Worm (Caenorhabditis elegans) whole organism, L1 larva: ENCODE results near the gene F40F9.10.
A peak's percentile ranks its signal among the peaks of the same experiment; 100 is the strongest.

Experiments used
- C04F5.9 ChIP-seq: sonication (generic microtip); optimal IDR thresholded peaks from 2 replicates; lab custom pipeline; 2016; ENCODE audit warnings: missing genetic modification characterization, missing compliant biosample characterization
- F16B12.6 ChIP-seq: fragments of 150-350 bp; optimal IDR thresholded peaks from 2 replicates; lab custom pipeline; 2014; ENCODE audit warnings: missing biosample characterization, missing genetic modification characterization
- alr-1 ChIP-seq: fragments of 200-800 bp; sonication (Bioruptor generic); optimal IDR thresholded peaks from 2 replicates; lab custom pipeline; 2018; ENCODE audit warnings: borderline replicate concordance, mild to moderate bottlenecking, missing genetic modification characterization, missing compliant biosample characterization
- ceh-63 ChIP-seq: fragments of 200-800 bp; sonication (Bioruptor generic); optimal IDR thresholded peaks from 2 replicates; lab custom pipeline; 2018; ENCODE audit warnings: mild to moderate bottlenecking, missing genetic modification characterization, missing compliant biosample characterization
- ceh-82 ChIP-seq, 3 experiments: fragments of 150-350 bp in 1 of 3; sonication (generic microtip) in 2 of 3; optimal IDR thresholded peaks; 2 replicates each; lab custom pipeline; 2014 to 2017; ENCODE audit warnings: missing biosample characterization in 3 of 3, missing genetic modification characterization in 3 of 3
- ceh-90 ChIP-seq: sonication (generic microtip); optimal IDR thresholded peaks from 2 replicates; lab custom pipeline; 2016; ENCODE audit warnings: missing genetic modification characterization, missing compliant biosample characterization
- dsc-1 ChIP-seq: sonication (generic microtip); optimal IDR thresholded peaks from 2 replicates; lab custom pipeline; 2016; ENCODE audit warnings: mild to moderate bottlenecking, missing genetic modification characterization, missing compliant biosample characterization
- efl-1 ChIP-seq, 4 experiments: fragments of 150-350 bp; optimal IDR thresholded peaks in 3 of 4; peaks in 1 of 4; 1 replicate in 1 of 4; 2 replicates in 3 of 4; lab custom pipeline; 2014; ENCODE audit warnings: missing biosample characterization in 2 of 4, missing genetic modification characterization in 2 of 4, missing genetic modification reagents in 2 of 4
- egl-13 ChIP-seq: sonication (generic microtip); optimal IDR thresholded peaks from 2 replicates; lab custom pipeline; 2016; ENCODE audit warnings: missing genotype, missing genetic modification reagents, missing genetic modification characterization, missing compliant biosample characterization
- elt-2 ChIP-seq: sonication (generic microtip); optimal IDR thresholded peaks from 2 replicates; lab custom pipeline; 2016; ENCODE audit warnings: missing genetic modification characterization, mild to moderate bottlenecking, inconsistent platforms, missing compliant biosample characterization, missing genetic modification reagents
- elt-3 ChIP-seq, 6 experiments: fragments of 150-350 bp in 1 of 6; sonication (generic microtip); optimal IDR thresholded peaks; 2 replicates each; lab custom pipeline; 2017 to 2018; ENCODE audit warnings: missing biosample characterization in 6 of 6, missing genetic modification characterization in 6 of 6, inconsistent platforms in 1 of 6
- fkh-10 ChIP-seq: sonication (generic microtip); optimal IDR thresholded peaks from 2 replicates; lab custom pipeline; 2017; ENCODE audit warnings: missing biosample characterization, missing genetic modification reagents, missing genetic modification characterization
- fos-1 ChIP-seq: fragments of 150-350 bp; optimal IDR thresholded peaks from 2 replicates; lab custom pipeline; 2014; ENCODE audit warnings: missing biosample characterization, missing genetic modification characterization
- irx-1 ChIP-seq: sonication (generic microtip); optimal IDR thresholded peaks from 2 replicates; lab custom pipeline; 2016; ENCODE audit warnings: missing genetic modification characterization, missing compliant biosample characterization
- lin-13 ChIP-seq: fragments of 150-350 bp; optimal IDR thresholded peaks from 2 replicates; lab custom pipeline; 2014; ENCODE audit warnings: missing biosample characterization, missing genetic modification reagents, missing genetic modification characterization
- lin-14 ChIP-seq: fragments of 200-800 bp; sonication (Bioruptor generic); optimal IDR thresholded peaks from 2 replicates; lab custom pipeline; 2018; ENCODE audit warnings: mild to moderate bottlenecking, missing genetic modification characterization, moderate library complexity, missing compliant biosample characterization
- lin-35 ChIP-seq, 2 experiments: fragments of 150-350 bp; optimal IDR thresholded peaks; 2 replicates each; lab custom pipeline; 2014; ENCODE audit warnings: missing biosample characterization in 2 of 2, missing genetic modification characterization in 2 of 2, missing genetic modification reagents in 2 of 2
- lsy-2 ChIP-seq, 2 experiments: fragments of 150-350 bp; optimal IDR thresholded peaks; 2 replicates each; lab custom pipeline; 2014; ENCODE audit warnings: missing biosample characterization in 2 of 2, missing genetic modification characterization in 2 of 2
- mab-9 ChIP-seq: fragments of 200-800 bp; sonication (Bioruptor generic); IDR thresholded peaks from 2 replicates; pipeline ENCODE4 v1.3.6; 2022; ENCODE audit warnings: missing genetic modification reagents, missing genetic modification characterization, missing compliant biosample characterization
- mdl-1 ChIP-seq, 2 experiments: fragments of 150-350 bp; optimal IDR thresholded peaks; 2 replicates each; lab custom pipeline; 2014 to 2017; ENCODE audit warnings: missing biosample characterization in 2 of 2, missing genetic modification characterization in 2 of 2, inconsistent platforms in 1 of 2
- mef-2 ChIP-seq: fragments of 150-350 bp; optimal IDR thresholded peaks from 2 replicates; lab custom pipeline; 2014; ENCODE audit warnings: missing biosample characterization, missing genetic modification characterization
- nhr-12 ChIP-seq: sonication (generic microtip); optimal IDR thresholded peaks from 2 replicates; lab custom pipeline; 2017; ENCODE audit warnings: missing biosample characterization, missing genetic modification characterization
- nhr-237 ChIP-seq: fragments of 150-350 bp; optimal IDR thresholded peaks from 2 replicates; lab custom pipeline; 2014; ENCODE audit warnings: missing biosample characterization, missing genetic modification characterization
- nhr-71 ChIP-seq: sonication (generic microtip); optimal IDR thresholded peaks from 2 replicates; lab custom pipeline; 2016; ENCODE audit warnings: mild to moderate bottlenecking, missing genetic modification characterization, moderate library complexity, missing compliant biosample characterization
- nhr-77 ChIP-seq: fragments of 150-350 bp; optimal IDR thresholded peaks from 2 replicates; lab custom pipeline; 2014; ENCODE audit warnings: missing biosample characterization, missing genetic modification characterization
- nhr-85 ChIP-seq: sonication (generic microtip); peaks from one replicate; lab custom pipeline; 2016; ENCODE audit warnings: missing genetic modification characterization, inconsistent platforms, missing compliant biosample characterization
- nhr-90 ChIP-seq: sonication (generic microtip); optimal IDR thresholded peaks from 2 replicates; lab custom pipeline; 2016; ENCODE audit warnings: mild to moderate bottlenecking, missing genetic modification characterization, missing compliant biosample characterization; ENCODE audit not compliant: poor library complexity
- pax-3 ChIP-seq: fragments of 200-800 bp; sonication (Bioruptor generic); optimal IDR thresholded peaks from 2 replicates; lab custom pipeline; 2018; ENCODE audit warnings: mild to moderate bottlenecking, missing genetic modification characterization, moderate library complexity, missing compliant biosample characterization
- snpc-4 ChIP-seq: fragments of 150-350 bp; optimal IDR thresholded peaks from 2 replicates; lab custom pipeline; 2014; ENCODE audit warnings: missing biosample characterization, missing genetic modification characterization
- snu-23 ChIP-seq: sonication (generic microtip); optimal IDR thresholded peaks from 2 replicates; lab custom pipeline; 2016; ENCODE audit warnings: missing genetic modification characterization, missing compliant biosample characterization
- sox-4 ChIP-seq: sonication (generic microtip); optimal IDR thresholded peaks from 2 replicates; lab custom pipeline; 2016; ENCODE audit warnings: missing genetic modification characterization, missing compliant biosample characterization
- sptf-1 ChIP-seq: fragments of 150-350 bp; optimal IDR thresholded peaks from 2 replicates; lab custom pipeline; 2014; ENCODE audit warnings: missing biosample characterization, missing genetic modification characterization
- sup-37 ChIP-seq: fragments of 200-800 bp; sonication (Bioruptor generic); optimal IDR thresholded peaks from 2 replicates; lab custom pipeline; 2018; ENCODE audit warnings: mild to moderate bottlenecking, missing genetic modification characterization, missing compliant biosample characterization
- tbx-2 ChIP-seq: sonication (generic microtip); optimal IDR thresholded peaks from 2 replicates; lab custom pipeline; 2016; ENCODE audit warnings: missing genetic modification characterization, missing compliant biosample characterization
- tlp-1 ChIP-seq: fragments of 150-350 bp; optimal IDR thresholded peaks from 2 replicates; lab custom pipeline; 2014; ENCODE audit warnings: missing biosample characterization, missing genetic modification characterization
- unc-130 ChIP-seq: fragments of 150-350 bp; optimal IDR thresholded peaks from 2 replicates; lab custom pipeline; 2017; ENCODE audit warnings: missing biosample characterization, missing genetic modification characterization, inconsistent platforms
- unc-30 ChIP-seq: sonication (generic microtip); optimal IDR thresholded peaks from 2 replicates; lab custom pipeline; 2017; ENCODE audit warnings: missing biosample characterization, missing genetic modification characterization
- unc-98 ChIP-seq: fragments of 200-800 bp; sonication (Bioruptor generic); IDR thresholded peaks from 2 replicates; pipeline ENCODE4 v1.3.6; 2022; ENCODE audit warnings: missing genetic modification characterization, missing compliant biosample characterization
- vab-15 ChIP-seq: sonication (generic microtip); optimal IDR thresholded peaks from 2 replicates; lab custom pipeline; 2017; ENCODE audit warnings: missing genotype, mild to moderate bottlenecking, missing genetic modification characterization, missing compliant biosample characterization
- xbp-1 ChIP-seq: sonication (generic microtip); optimal IDR thresholded peaks from 2 replicates; lab custom pipeline; 2016; ENCODE audit warnings: missing genetic modification characterization, missing compliant biosample characterization
- zag-1 ChIP-seq: fragments of 150-350 bp; optimal IDR thresholded peaks from 2 replicates; lab custom pipeline; 2014; ENCODE audit warnings: missing biosample characterization, missing genetic modification characterization
- zip-4 ChIP-seq: fragments of 200-800 bp; sonication (Bioruptor generic); optimal IDR thresholded peaks from 2 replicates; lab custom pipeline; 2018; ENCODE audit warnings: mild to moderate bottlenecking, missing genetic modification characterization, moderate library complexity, missing compliant biosample characterization
- ztf-4 ChIP-seq: fragments of 150-350 bp; optimal IDR thresholded peaks from 2 replicates; lab custom pipeline; 2014; ENCODE audit warnings: missing biosample characterization, missing genetic modification characterization

F40F9.10 gene

ce11 chrV:9740858-9741257, 27.4 kb upstream of the F40F9.10 start, which contains the start of gene sta-2 (continued):
- TF ChIP-seq nhr-85 (tag; lab: Kevin White, UChicago) (peak; percentile 93), zip-4 (GFP tag; lab: Kevin White, UChicago) (no peak), snu-23 (GFP tag; lab: Kevin White, UChicago) (peak; percentile 66), unc-30 (no peak), lsy-2 (tag; optimal IDR thresholded peaks at IDR 0.05; lab: Kevin White, UChicago) (peak in 1 of 2 experiments; percentile 48), nhr-90 (tag; lab: Kevin White, UChicago) (peak; percentile 26), lin-35 (GFP tag; optimal IDR thresholded peaks at IDR 0.05; lab: Kevin White, UChicago) (peak in 1 of 2 experiments; percentile 57), nhr-12 (no peak), unc-130 (tag; lab: Kevin White, UChicago) (peak; percentile 35), mab-9 (no peak), ceh-90 (tag; lab: Kevin White, UChicago) (no peak), unc-98 (no peak), nhr-71 (tag; lab: Kevin White, UChicago) (peak; percentile 67), elt-3 (tag; optimal IDR thresholded peaks at IDR 0.05; lab: Kevin White, UChicago) (peak in 2 of 6 experiments; percentile 18 to 91), lin-13 (no peak), tlp-1 (tag; lab: Kevin White, UChicago) (no peak), tbx-2 (tag; lab: Kevin White, UChicago) (peak; percentile 47), nhr-77 (tag; lab: Kevin White, UChicago) (no peak), xbp-1 (tag; lab: Kevin White, UChicago) (no peak)

DNA sequence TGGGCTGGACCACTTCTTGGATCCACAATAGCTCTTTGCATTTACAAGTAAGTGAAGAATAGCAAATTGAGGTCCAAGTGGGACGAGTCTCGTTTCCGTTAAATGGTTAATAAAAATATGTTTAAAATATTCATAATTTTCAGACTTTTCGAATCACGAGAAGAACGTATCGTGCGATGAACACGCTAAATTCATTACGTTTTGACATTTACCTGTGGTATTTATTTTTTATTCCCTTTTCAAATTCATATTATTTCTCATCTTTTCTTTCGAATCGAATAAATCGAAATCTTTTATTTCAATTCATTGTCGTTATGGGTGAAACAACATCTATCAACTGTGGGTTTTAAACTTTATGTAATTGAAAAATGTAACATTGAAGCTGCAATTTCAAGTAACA, 26.0 kb upstream of the F40F9.10 start, which contains the start of gene marc-1:
Gene marc-1 (plus strand): TSS at position 301 of the 400 bp plus-strand sequence.
- TF ChIP-seq mdl-1 (tag; optimal IDR thresholded peaks at IDR 0.05; lab: Kevin White, UChicago) (no peak), elt-2 (no peak)

ce11 chrV:9738077-9738705, 24.8 kb upstream of the F40F9.10 start:
- TF ChIP-seq elt-2 (peak; percentile 56), vab-15 (tag; lab: Kevin White, UChicago) (no peak), efl-1 (optimal IDR thresholded peaks at IDR 0.05; lab: Kevin White, UChicago) (no peak), efl-1 (GFP tag; optimal IDR thresholded peaks at IDR 0.05 in 1 of 2; lab: Kevin White, UChicago) (peak in 1 of 2 experiments; percentile 73)

DNA sequence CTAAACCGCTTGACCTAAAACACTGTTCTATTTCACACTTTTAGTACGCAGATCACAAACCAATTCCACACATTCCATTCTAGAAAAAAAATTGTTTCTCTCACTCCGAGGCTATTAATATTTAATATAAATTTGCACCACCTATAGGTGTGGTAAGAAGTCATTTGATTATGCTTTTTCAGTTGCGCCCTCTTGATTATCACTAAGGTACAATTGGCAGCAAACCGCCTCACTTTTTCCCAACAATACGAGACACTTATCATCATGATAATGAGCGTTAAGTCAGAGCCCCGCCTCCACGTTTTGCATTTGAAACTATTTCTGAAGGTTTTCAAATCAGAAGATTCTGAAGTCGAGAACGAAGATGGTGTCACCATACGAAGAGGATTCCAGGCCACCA, 23.9 kb upstream of the F40F9.10 start, which contains the start of gene aqp-4:
Gene aqp-4 (plus strand): TSS at position 270 of the 400 bp plus-strand sequence.
- TF ChIP-seq vab-15 (tag; lab: Kevin White, UChicago) (no peak), elt-2 (peak; percentile 26), egl-13 (tag; lab: Kevin White, UChicago) (no peak), irx-1 (tag; lab: Kevin White, UChicago) (no peak)

DNA sequence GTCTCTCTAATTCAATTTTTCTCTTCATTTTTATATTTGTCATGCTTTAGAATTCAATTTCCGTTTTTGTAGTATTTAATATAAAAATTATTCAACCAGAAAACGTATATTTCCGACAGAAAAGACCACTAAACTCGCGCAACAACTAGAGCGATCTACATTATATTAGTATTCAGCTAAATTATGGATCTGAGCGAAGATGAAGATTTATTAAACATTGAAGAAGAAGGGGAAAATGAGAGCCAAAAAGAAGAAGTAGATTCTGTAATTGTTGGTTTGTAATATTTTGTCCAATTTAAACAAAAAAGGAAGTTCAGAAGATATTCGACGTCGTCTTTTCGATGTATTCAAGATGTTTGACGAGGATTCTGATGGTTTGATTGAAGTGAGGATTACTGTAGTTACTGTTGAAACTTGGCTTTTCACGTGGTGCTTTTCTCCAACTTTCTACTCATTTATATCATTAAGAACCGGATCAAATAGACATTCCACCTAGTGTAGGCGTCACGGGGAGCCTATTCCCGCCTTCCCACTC, 20.6 kb upstream of the F40F9.10 start, which contains the start of gene cal-7:
Gene cal-7 (plus strand): TSS at position 184 of the 535 bp plus-strand sequence.
- TF ChIP-seq lin-14 (GFP tag; lab: Kevin White, UChicago) = no peak
- TF ChIP-seq pax-3 (tag; lab: Kevin White, UChicago) = no peak
- no peak for TF ChIP-seq ceh-63 (GFP tag; lab: Kevin White, UChicago)
- TF ChIP-seq vab-15 (tag; lab: Kevin White, UChicago) = no peak
- no peak for TF ChIP-seq mef-2 (tag; lab: Kevin White, UChicago)
- no peak for TF ChIP-seq efl-1 (optimal IDR thresholded peaks at IDR 0.05; lab: Kevin White, UChicago)
- TF ChIP-seq efl-1 (GFP tag; optimal IDR thresholded peaks at IDR 0.05 in 1 of 2; lab: Kevin White, UChicago) = no peak
- no peak for TF ChIP-seq snpc-4
- TF ChIP-seq ceh-82 (tag; optimal IDR thresholded peaks at IDR 0.05; lab: Kevin White, UChicago) = no peak
- no peak for TF ChIP-seq elt-3 (tag; optimal IDR thresholded peaks at IDR 0.05; lab: Kevin White, UChicago)
- TF ChIP-seq alr-1 (tag; lab: Kevin White, UChicago) = no peak
- TF ChIP-seq ztf-4 (tag; lab: Kevin White, UChicago) = peak; percentile 35
- TF ChIP-seq sptf-1 (tag; lab: Kevin White, UChicago) = no peak
- TF ChIP-seq nhr-237 (tag; lab: Kevin White, UChicago) = no peak
- no peak for TF ChIP-seq tbx-2 (tag; lab: Kevin White, UChicago)
- no peak for TF ChIP-seq lin-35 (GFP tag; optimal IDR thresholded peaks at IDR 0.05; lab: Kevin White, UChicago)
- no peak for TF ChIP-seq sup-37 (GFP tag; lab: Kevin White, UChicago)
- no peak for TF ChIP-seq fos-1
- TF ChIP-seq sox-4 = no peak
- no peak for TF ChIP-seq C04F5.9 (tag; lab: Kevin White, UChicago)
- TF ChIP-seq dsc-1 = no peak
- no peak for TF ChIP-seq F16B12.6 (tag; lab: Kevin White, UChicago)
- TF ChIP-seq zag-1 (tag; lab: Kevin White, UChicago) = no peak
- TF ChIP-seq nhr-85 (tag; lab: Kevin White, UChicago) = no peak
- no peak for TF ChIP-seq fkh-10 (GFP tag; lab: Kevin White, UChicago)
